Worm (Caenorhabditis elegans): ENCODE measurements around the gene C07A4.3.

DNA sequence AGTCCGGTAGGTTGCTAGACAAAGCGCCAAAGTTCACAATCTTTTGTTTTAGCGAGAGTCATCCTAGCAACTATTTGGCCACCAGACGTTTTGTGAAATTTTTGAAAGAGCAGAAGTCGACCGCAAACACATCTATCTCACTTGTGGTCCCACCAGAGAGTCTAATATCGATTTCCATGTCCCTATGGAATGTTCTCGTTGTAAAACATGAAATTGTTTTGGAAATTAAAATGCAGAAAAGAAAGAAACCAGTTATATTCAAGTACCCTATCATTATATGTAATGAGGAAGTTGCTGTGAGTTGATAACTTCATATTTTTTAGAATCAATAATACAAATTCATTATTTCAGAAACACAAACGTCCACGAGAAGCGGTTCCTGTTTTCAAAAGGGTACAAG is 9.9 kb downstream of the C07A4.3 start:
- TF ChIP-seq fkh-10 (GFP tag; optimal IDR thresholded peaks at IDR 0.05) (no peak), pha-4 (tag; optimal IDR thresholded peaks at IDR 0.05) (no peak), gmeb-2 (tag; optimal IDR thresholded peaks at IDR 0.05) (no peak), ceh-45 (GFP tag; IDR thresholded peaks at IDR 0.05) (no peak), K02D7.2 (tag; optimal IDR thresholded peaks at IDR 0.05) (no peak), sox-2 (GFP tag; IDR thresholded peaks at IDR 0.05) (no peak), ceh-9 (tag; optimal IDR thresholded peaks at IDR 0.05) (no peak)

All from whole organism, late embryonic.